Worm (Caenorhabditis elegans) whole organism, L2 larva: ENCODE data around the gene nhr-119.

Source experiments
- C34F6.9 ChIP-seq: fragments of 150-350 bp; optimal IDR thresholded peaks from 2 replicates; lab custom pipeline; 2014; ENCODE audit warnings: missing biosample characterization, missing genetic modification characterization
- F13H6.1 ChIP-seq: sonication (generic microtip); optimal IDR thresholded peaks from 2 replicates; lab custom pipeline; 2016; ENCODE audit warnings: missing genetic modification characterization, missing compliant biosample characterization
- R02D3.7 ChIP-seq: fragments of 150-350 bp; optimal IDR thresholded peaks from 2 replicates; lab custom pipeline; 2014; ENCODE audit warnings: missing biosample characterization, missing genetic modification characterization
- Y55F3AM.14 ChIP-seq: fragments of 200-800 bp; sonication (Bioruptor generic); optimal IDR thresholded peaks from 2 replicates; lab custom pipeline; 2018; ENCODE audit warnings: mild to moderate bottlenecking, missing genetic modification characterization, missing compliant biosample characterization
- ZK546.5 ChIP-seq: sonication (generic microtip); optimal IDR thresholded peaks from 2 replicates; lab custom pipeline; 2017; ENCODE audit warnings: missing biosample characterization, missing genetic modification characterization
- alr-1 ChIP-seq: fragments of 150-350 bp; optimal IDR thresholded peaks from 2 replicates; lab custom pipeline; 2014; ENCODE audit warnings: missing biosample characterization, missing genetic modification characterization
- aly-2 ChIP-seq: fragments of 150-350 bp; optimal IDR thresholded peaks from 2 replicates; lab custom pipeline; 2014; ENCODE audit warnings: missing biosample characterization, missing genetic modification characterization
- ama-1 ChIP-seq: fragments of 150-350 bp; optimal IDR thresholded peaks from 2 replicates; lab custom pipeline; 2018; ENCODE audit warnings: inconsistent platforms
- blmp-1 ChIP-seq: sonication (generic microtip); optimal IDR thresholded peaks from 2 replicates; lab custom pipeline; 2017; ENCODE audit warnings: missing genetic modification characterization, mild to moderate bottlenecking, missing compliant biosample characterization, antibody characterized with exemption, moderate library complexity; ENCODE audit not compliant: insufficient read depth
- ceh-16 ChIP-seq: fragments of 150-350 bp; optimal IDR thresholded peaks from 2 replicates; lab custom pipeline; 2014; ENCODE audit warnings: missing biosample characterization, missing genetic modification characterization
- ceh-82 ChIP-seq: fragments of 150-350 bp; optimal IDR thresholded peaks from 2 replicates; lab custom pipeline; 2014; ENCODE audit warnings: missing biosample characterization, missing genetic modification characterization
- crh-2 ChIP-seq: sonication (generic microtip); optimal IDR thresholded peaks from 2 replicates; lab custom pipeline; 2017; ENCODE audit warnings: missing biosample characterization, missing genetic modification characterization
- dmd-4 ChIP-seq: sonication (generic microtip); optimal IDR thresholded peaks from 2 replicates; lab custom pipeline; 2017; ENCODE audit warnings: missing biosample characterization, missing genetic modification characterization
- egl-27 ChIP-seq: sonication (generic microtip); optimal IDR thresholded peaks from 3 replicates; lab custom pipeline; 2017; ENCODE audit warnings: missing biosample characterization, missing genetic modification reagents, missing genetic modification characterization
- elt-1 ChIP-seq: fragments of 150-350 bp; optimal IDR thresholded peaks from 2 replicates; lab custom pipeline; 2014; ENCODE audit warnings: missing biosample characterization, missing genetic modification characterization
- elt-3 ChIP-seq: sonication (generic microtip); optimal IDR thresholded peaks from 2 replicates; lab custom pipeline; 2017; ENCODE audit warnings: missing biosample characterization, missing genetic modification characterization
- fos-1 ChIP-seq: fragments of 150-350 bp; optimal IDR thresholded peaks from 2 replicates; lab custom pipeline; 2014; ENCODE audit warnings: missing biosample characterization, missing genetic modification characterization
- gmeb-1 ChIP-seq: fragments of 150-350 bp; optimal IDR thresholded peaks from 2 replicates; lab custom pipeline; 2014; ENCODE audit warnings: missing biosample characterization, missing genetic modification characterization
- lin-11 ChIP-seq: fragments of 150-350 bp; sonication (generic microtip); optimal IDR thresholded peaks from 2 replicates; lab custom pipeline; 2014; ENCODE audit warnings: missing biosample characterization, missing genetic modification characterization, inconsistent platforms, mixed read lengths
- lin-13 ChIP-seq: fragments of 150-350 bp; optimal IDR thresholded peaks from 2 replicates; lab custom pipeline; 2014; ENCODE audit warnings: missing biosample characterization, missing genetic modification reagents, missing genetic modification characterization
- lin-39 ChIP-seq: fragments of 150-350 bp; optimal IDR thresholded peaks from 2 replicates; lab custom pipeline; 2014; ENCODE audit warnings: missing biosample characterization, missing genetic modification reagents, missing genetic modification characterization
- lsy-2 ChIP-seq, 2 experiments: fragments of 150-350 bp in 1 of 2; sonication (generic microtip) in 1 of 2; optimal IDR thresholded peaks; 2 replicates each; lab custom pipeline; 2014 to 2017; ENCODE audit warnings: missing biosample characterization in 2 of 2, missing genetic modification characterization in 2 of 2
- mab-5 ChIP-seq: fragments of 150-350 bp; optimal IDR thresholded peaks from 2 replicates; lab custom pipeline; 2014; ENCODE audit warnings: missing biosample characterization, missing genetic modification characterization
- mbf-1 ChIP-seq: sonication (generic microtip); optimal IDR thresholded peaks from 2 replicates; lab custom pipeline; 2017; ENCODE audit warnings: missing biosample characterization, missing genetic modification characterization
- mdl-1 ChIP-seq, 2 experiments: fragments of 150-350 bp in 1 of 2; sonication (generic microtip) in 1 of 2; optimal IDR thresholded peaks; 2 replicates each; lab custom pipeline; 2017; ENCODE audit warnings: missing biosample characterization in 2 of 2, missing genetic modification characterization in 2 of 2
- nhr-10 ChIP-seq: sonication (generic microtip); optimal IDR thresholded peaks from 2 replicates; lab custom pipeline; 2017; ENCODE audit warnings: missing biosample characterization, missing genetic modification characterization
- nhr-11 ChIP-seq: fragments of 150-350 bp; optimal IDR thresholded peaks from 2 replicates; lab custom pipeline; 2014; ENCODE audit warnings: missing biosample characterization, missing genetic modification characterization
- nhr-12 ChIP-seq: fragments of 150-350 bp; optimal IDR thresholded peaks from 2 replicates; lab custom pipeline; 2014; ENCODE audit warnings: missing biosample characterization, missing genetic modification characterization
- nhr-129 ChIP-seq: fragments of 150-350 bp; optimal IDR thresholded peaks from 2 replicates; lab custom pipeline; 2014; ENCODE audit warnings: missing biosample characterization, missing genetic modification characterization
- nhr-21 ChIP-seq: fragments of 150-350 bp; optimal IDR thresholded peaks from 2 replicates; lab custom pipeline; 2014; ENCODE audit warnings: missing biosample characterization, missing genetic modification characterization
- nhr-23 ChIP-seq: fragments of 150-350 bp; optimal IDR thresholded peaks from 2 replicates; lab custom pipeline; 2014; ENCODE audit warnings: missing biosample characterization, missing genetic modification reagents, missing genetic modification characterization
- nhr-237 ChIP-seq: fragments of 150-350 bp; optimal IDR thresholded peaks from 2 replicates; lab custom pipeline; 2014; ENCODE audit warnings: missing biosample characterization, missing genetic modification characterization
- nhr-25 ChIP-seq: fragments of 150-350 bp; sonication (generic microtip); optimal IDR thresholded peaks from 3 replicates; lab custom pipeline; 2014; ENCODE audit warnings: missing biosample characterization, missing genetic modification characterization
- nhr-6 ChIP-seq: fragments of 150-350 bp; optimal IDR thresholded peaks from 2 replicates; lab custom pipeline; 2014; ENCODE audit warnings: missing biosample characterization, missing genetic modification characterization
- nhr-77 ChIP-seq: fragments of 150-350 bp; optimal IDR thresholded peaks from 2 replicates; lab custom pipeline; 2014; ENCODE audit warnings: missing biosample characterization, missing genetic modification characterization
- peb-1 ChIP-seq: fragments of 150-350 bp; optimal IDR thresholded peaks from 2 replicates; lab custom pipeline; 2014; ENCODE audit warnings: missing biosample characterization, missing genetic modification characterization
- sem-4 ChIP-seq: fragments of 150-350 bp; optimal IDR thresholded peaks from 2 replicates; lab custom pipeline; 2014; ENCODE audit warnings: missing biosample characterization, missing genetic modification reagents, missing genetic modification characterization
- skn-1 ChIP-seq: sonication (generic microtip); optimal IDR thresholded peaks from 2 replicates; lab custom pipeline; 2017; ENCODE audit warnings: missing biosample characterization, missing genetic modification characterization
- sma-3 ChIP-seq: sonication (generic microtip); optimal IDR thresholded peaks from 2 replicates; lab custom pipeline; 2016; ENCODE audit warnings: missing genetic modification reagents, missing genetic modification characterization, missing compliant biosample characterization
- sma-9 ChIP-seq, 2 experiments: fragments of 150-350 bp in 1 of 2; sonication (generic microtip) in 1 of 2; optimal IDR thresholded peaks; 2 replicates each; lab custom pipeline; 2014 to 2016; ENCODE audit warnings: missing genetic modification characterization in 2 of 2, mild to moderate bottlenecking in 1 of 2, missing biosample characterization in 1 of 2, missing compliant biosample characterization in 1 of 2, missing genetic modification reagents in 1 of 2, moderate library complexity in 1 of 2
- snpc-4 ChIP-seq: fragments of 150-350 bp; optimal IDR thresholded peaks from 2 replicates; lab custom pipeline; 2014; ENCODE audit warnings: missing biosample characterization, missing genetic modification characterization
- unc-39 ChIP-seq: fragments of 150-350 bp; optimal IDR thresholded peaks from 2 replicates; lab custom pipeline; 2014; ENCODE audit warnings: missing biosample characterization, missing genetic modification characterization
- unc-55 ChIP-seq: fragments of 150-350 bp; sonication (generic microtip); optimal IDR thresholded peaks from 3 replicates; lab custom pipeline; 2014; ENCODE audit warnings: missing biosample characterization, missing genetic modification reagents, missing genetic modification characterization
- unc-62 ChIP-seq: fragments of 150-350 bp; optimal IDR thresholded peaks from 2 replicates; lab custom pipeline; 2014; ENCODE audit warnings: missing biosample characterization, missing genetic modification reagents, missing genetic modification characterization
- zag-1 ChIP-seq: fragments of 150-350 bp; optimal IDR thresholded peaks from 2 replicates; lab custom pipeline; 2014; ENCODE audit warnings: missing biosample characterization, missing genetic modification characterization
- ztf-1 ChIP-seq: fragments of 200-800 bp; sonication (Bioruptor generic); conservative IDR thresholded peaks from 2 replicates; pipeline ENCODE4 v1.3.6; 2022; ENCODE audit warnings: missing genetic modification characterization, missing compliant biosample characterization
- ztf-11 ChIP-seq: sonication (generic microtip); optimal IDR thresholded peaks from 2 replicates; lab custom pipeline; 2017; ENCODE audit warnings: missing biosample characterization, missing genetic modification characterization
- ztf-4 ChIP-seq: fragments of 150-350 bp; optimal IDR thresholded peaks from 2 replicates; lab custom pipeline; 2014; ENCODE audit warnings: missing biosample characterization, missing genetic modification characterization

Gene nhr-119

DNA sequence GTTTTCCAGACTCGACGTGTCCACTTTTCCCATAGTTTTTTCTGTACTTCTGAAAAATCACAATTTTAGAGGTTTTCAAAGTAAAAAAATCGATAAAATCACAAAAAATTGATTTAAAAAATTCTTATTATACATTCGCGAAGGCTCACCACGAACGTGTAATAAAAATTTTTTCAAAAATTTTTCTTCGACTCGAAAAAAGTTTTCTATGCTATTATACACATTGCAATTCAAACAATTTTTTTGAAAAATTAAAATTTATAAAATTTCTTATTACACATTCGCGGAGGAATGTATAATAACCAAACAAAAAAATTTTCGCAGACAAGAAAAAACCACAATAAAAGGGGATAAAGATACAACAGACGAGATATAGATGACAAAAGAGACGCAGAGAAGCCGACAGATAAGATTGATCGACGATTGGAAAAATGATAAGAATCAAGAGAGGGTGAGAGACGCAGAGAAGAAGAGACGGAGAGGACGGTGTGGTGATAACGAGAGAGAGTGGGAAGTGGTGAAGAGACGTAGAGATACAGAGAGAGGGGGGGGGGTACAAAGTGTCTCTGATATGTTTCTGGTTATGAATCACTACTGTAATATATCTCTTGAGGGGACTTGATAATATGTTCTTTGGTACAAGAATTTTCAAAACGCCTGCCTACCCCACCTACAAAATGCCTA is at the start of gene nhr-119:
TSS of gene nhr-119 (minus strand) at position 51 of the 684 bp plus-strand sequence.
- TF ChIP-seq nhr-237 (tag; lab: Kevin White, UChicago) (no peak), lsy-2 (tag; optimal IDR thresholded peaks at IDR 0.05; lab: Kevin White, UChicago) (peak in 1 of 2 experiments; percentile 73), nhr-23 (tag; lab: Kevin White, UChicago) (no peak), nhr-25 (tag; lab: Kevin White, UChicago) (peak; percentile 86), elt-3 (tag; lab: Kevin White, UChicago) (no peak), snpc-4 (tag; lab: Kevin White, UChicago) (no peak), aly-2 (tag; lab: Kevin White, UChicago) (no peak), nhr-129 (tag; lab: Kevin White, UChicago) (peak; percentile 30), unc-55 (no peak), blmp-1 (peak; percentile 79), mdl-1 (tag; optimal IDR thresholded peaks at IDR 0.05; lab: Kevin White, UChicago) (peak; percentile 53 to 65), lin-13 (GFP tag; lab: Kevin White, UChicago) (peak; percentile 79), nhr-21 (tag; lab: Kevin White, UChicago) (peak; percentile 90), lin-11 (tag; lab: Kevin White, UChicago) (no peak), elt-1 (peak; percentile 63), nhr-77 (tag; lab: Kevin White, UChicago) (peak; percentile 40), ceh-82 (no peak), C34F6.9 (tag; lab: Kevin White, UChicago) (peak; percentile 38), sem-4 (tag; lab: Kevin White, UChicago) (peak; percentile 27), crh-2 (tag; lab: Kevin White, UChicago) (peak; percentile 66), F13H6.1 (tag; lab: Kevin White, UChicago) (peak; percentile 85), Y55F3AM.14 (GFP tag; lab: Kevin White, UChicago) (no peak), ztf-11 (tag; lab: Kevin White, UChicago) (no peak), unc-62 (peak; percentile 47), alr-1 (no peak), ceh-16 (tag; lab: Kevin White, UChicago) (no peak), nhr-10 (tag; lab: Kevin White, UChicago) (no peak), ztf-1 (no peak), ama-1 (no peak), mab-5 (peak; percentile 15), zag-1 (tag; lab: Kevin White, UChicago) (no peak), ztf-4 (tag; lab: Kevin White, UChicago) (peak; percentile 52), lin-39 (tag; lab: Kevin White, UChicago) (no peak), mbf-1 (tag; lab: Kevin White, UChicago) (no peak), nhr-11 (tag; lab: Kevin White, UChicago) (no peak), nhr-6 (tag; lab: Kevin White, UChicago) (peak; percentile 44), egl-27 (tag; lab: Kevin White, UChicago) (peak; percentile 77), gmeb-1 (peak; percentile 75), sma-9 (GFP tag; optimal IDR thresholded peaks at IDR 0.05; lab: Kevin White, UChicago) (peak; percentile 93), sma-9 (tag; optimal IDR thresholded peaks at IDR 0.05; lab: Kevin White, UChicago) (no peak), nhr-12 (tag; lab: Kevin White, UChicago) (no peak), skn-1 (tag; lab: Kevin White, UChicago) (peak; percentile 46), unc-39 (tag; lab: Kevin White, UChicago) (no peak), R02D3.7 (tag; lab: Kevin White, UChicago) (no peak), sma-3 (GFP tag; lab: Kevin White, UChicago) (peak; percentile 96), fos-1 (tag; lab: Kevin White, UChicago) (peak; percentile 94), ZK546.5 (no peak), peb-1 (tag; lab: Kevin White, UChicago) (no peak), dmd-4 (no peak)
